Fruit fly (Drosophila melanogaster) whole organism, embryonic: ENCODE results near the gene CG5188.
A peak's percentile ranks its signal among the peaks of the same experiment; 100 is the strongest.

ENCODE experiments used
- BtbVII ChIP-seq: fragments of 200-800 bp; sonication (Bioruptor generic); optimal IDR thresholded peaks from 3 replicates; lab custom pipeline; 2017; ENCODE audit warnings: missing biosample characterization, mild to moderate bottlenecking, missing genetic modification characterization
- CG10147 ChIP-seq: fragments of 200-800 bp; sonication (Bioruptor generic); optimal IDR thresholded peaks from 2 replicates; lab custom pipeline; 2019; ENCODE audit warnings: missing biosample characterization, mild to moderate bottlenecking, missing genetic modification characterization, moderate library complexity
- CG1024 ChIP-seq: fragments of 200-800 bp; sonication (Bioruptor generic); IDR thresholded peaks from 2 replicates; pipeline ENCODE4 v1.3.6; 2022; ENCODE audit warnings: missing biosample characterization, missing genetic modification characterization
- CG11560 ChIP-seq: fragments of 200-800 bp; sonication (Bioruptor generic); IDR thresholded peaks from 3 replicates; pipeline ENCODE4 v1.3.6; 2022; ENCODE audit warnings: missing biosample characterization, missing genetic modification characterization
- CG12236 ChIP-seq: fragments of 200-800 bp; sonication (Bioruptor generic); optimal IDR thresholded peaks from 2 replicates; lab custom pipeline; 2016; ENCODE audit warnings: missing biosample characterization, missing genetic modification characterization
- CG12769 ChIP-seq: fragments of 200-800 bp; sonication (Bioruptor generic); optimal IDR thresholded peaks from 2 replicates; lab custom pipeline; 2019; ENCODE audit warnings: missing biosample characterization, mild to moderate bottlenecking, missing genetic modification characterization, moderate library complexity
- CG13287 ChIP-seq: fragments of 200-800 bp; sonication (Bioruptor generic); IDR thresholded peaks from 2 replicates; pipeline ENCODE4 v1.3.6; 2022; ENCODE audit warnings: missing biosample characterization, missing genetic modification characterization; ENCODE audit not compliant: partially characterized antibody
- CG14014 ChIP-seq: fragments of 200-800 bp; sonication (Bioruptor generic); IDR thresholded peaks from 2 replicates; pipeline ENCODE4 v1.3.6; 2022; ENCODE audit warnings: missing biosample characterization, missing genetic modification characterization
- CG16779 ChIP-seq: fragments of 200-800 bp; sonication (Bioruptor generic); IDR thresholded peaks from 2 replicates; pipeline ENCODE4 v1.3.6; 2022; ENCODE audit warnings: missing biosample characterization, missing genetic modification characterization
- CG17612 ChIP-seq: fragments of 200-800 bp; sonication (Bioruptor generic); IDR thresholded peaks from 2 replicates; pipeline ENCODE4 v1.3.6; 2022; ENCODE audit warnings: missing biosample characterization, missing genetic modification characterization
- CG17802 ChIP-seq: fragments of 200-800 bp; sonication (Bioruptor generic); optimal IDR thresholded peaks from 2 replicates; lab custom pipeline; 2018; ENCODE audit warnings: missing biosample characterization, mild to moderate bottlenecking, missing genetic modification characterization, moderate library complexity
- CG3065 ChIP-seq: fragments of 200-800 bp; sonication (Bioruptor generic); optimal IDR thresholded peaks from 2 replicates; lab custom pipeline; 2016; ENCODE audit warnings: missing biosample characterization, missing genetic modification characterization
- CG31224 ChIP-seq: fragments of 200-800 bp; sonication (Bioruptor generic); IDR thresholded peaks from 2 replicates; pipeline ENCODE4 v1.3.6; 2022; ENCODE audit warnings: missing biosample characterization, missing genetic modification characterization
- CG4328 ChIP-seq: fragments of 200-800 bp; sonication (Bioruptor generic); optimal IDR thresholded peaks from 3 replicates; lab custom pipeline; 2017; ENCODE audit warnings: missing biosample characterization, missing genetic modification reagents, missing genetic modification characterization
- CG5245 ChIP-seq: fragments of 200-800 bp; sonication (Bioruptor generic); optimal IDR thresholded peaks from 3 replicates; lab custom pipeline; 2016; ENCODE audit warnings: missing biosample characterization, missing genetic modification characterization
- CG5953 ChIP-seq: fragments of 200-800 bp; sonication (Bioruptor generic); IDR thresholded peaks from 2 replicates; pipeline ENCODE4 v1.3.6; 2022; ENCODE audit warnings: missing biosample characterization, missing genetic modification characterization
- CG6272 ChIP-seq: fragments of 200-800 bp; sonication (Bioruptor generic); IDR thresholded peaks from 2 replicates; pipeline ENCODE4 v1.3.6; 2022; ENCODE audit warnings: missing biosample characterization, missing genetic modification characterization
- CG7372 ChIP-seq: fragments of 200-800 bp; sonication (Bioruptor generic); IDR thresholded peaks from 2 replicates; pipeline ENCODE4 v1.3.6; 2022; ENCODE audit warnings: missing biosample characterization, missing genetic modification characterization
- CG8281 ChIP-seq: fragments of 200-800 bp; sonication (Bioruptor generic); optimal IDR thresholded peaks from 2 replicates; lab custom pipeline; 2018; ENCODE audit warnings: missing biosample characterization, mild to moderate bottlenecking, missing genetic modification characterization, moderate library complexity
- CG8478 ChIP-seq: fragments of >200 bp; optimal IDR thresholded peaks from 2 replicates; lab custom pipeline; 2018
- CG9609 ChIP-seq: fragments of 200-800 bp; sonication (Bioruptor generic); optimal IDR thresholded peaks from 3 replicates; lab custom pipeline; 2016; ENCODE audit warnings: missing biosample characterization, missing genetic modification characterization
- CG9876 ChIP-seq: fragments of 200-800 bp; sonication (Bioruptor generic); optimal IDR thresholded peaks from 2 replicates; lab custom pipeline; 2016; ENCODE audit warnings: missing biosample characterization, missing genetic modification characterization
- E2f2 ChIP-seq: fragments of 200-800 bp; sonication (Bioruptor generic); IDR thresholded peaks from 2 replicates; pipeline ENCODE4 v1.3.6; 2022; ENCODE audit warnings: missing biosample characterization, missing genetic modification characterization
- GATAe ChIP-seq: fragments of 200-800 bp; sonication (Bioruptor generic); conservative IDR thresholded peaks from 2 replicates; pipeline ENCODE4 v1.3.6; 2022; ENCODE audit warnings: missing biosample characterization, missing genetic modification characterization
- HHEX ChIP-seq: fragments of 200-800 bp; sonication (Bioruptor generic); optimal IDR thresholded peaks from 3 replicates; lab custom pipeline; 2017; ENCODE audit warnings: missing biosample characterization, mild to moderate bottlenecking, missing genetic modification characterization, missing genetic modification reagents
- Hmx ChIP-seq: fragments of 200-800 bp; sonication (Bioruptor generic); optimal IDR thresholded peaks from 2 replicates; lab custom pipeline; 2016; ENCODE audit warnings: missing biosample characterization, missing genetic modification characterization
- Kr ChIP-seq: fragments of 200-800 bp; sonication (Bioruptor generic); optimal IDR thresholded peaks from 2 replicates; lab custom pipeline; 2017; ENCODE audit warnings: missing biosample characterization, mild to moderate bottlenecking, missing genetic modification characterization
- Lim3 ChIP-seq: fragments of 200-800 bp; sonication (Bioruptor generic); IDR thresholded peaks from 2 replicates; pipeline ENCODE4 v1.3.6; 2022; ENCODE audit warnings: missing biosample characterization, missing genetic modification characterization
- Meics ChIP-seq: fragments of 200-800 bp; sonication (Bioruptor generic); optimal IDR thresholded peaks from 2 replicates; lab custom pipeline; 2017; ENCODE audit warnings: missing biosample characterization, mild to moderate bottlenecking, missing genetic modification characterization
- Nf-YA ChIP-seq: fragments of 200-800 bp; sonication (Bioruptor generic); IDR thresholded peaks from 2 replicates; pipeline ENCODE4 v1.3.6; 2022; ENCODE audit warnings: missing biosample characterization, missing genetic modification characterization
- NfI ChIP-seq: fragments of 200-800 bp; sonication (Bioruptor generic); optimal IDR thresholded peaks from 3 replicates; lab custom pipeline; 2018; ENCODE audit warnings: missing biosample characterization, mild to moderate bottlenecking, missing genetic modification characterization, moderate library complexity
- Opbp ChIP-seq: fragments of 200-800 bp; sonication (Bioruptor generic); IDR thresholded peaks from 3 replicates; pipeline ENCODE4 v1.3.6; 2022; ENCODE audit warnings: missing biosample characterization, missing genetic modification characterization; ENCODE audit not compliant: partially characterized antibody
- Taf1 ChIP-seq: fragments of 200-800 bp; sonication (Bioruptor generic); IDR thresholded peaks from 2 replicates; pipeline ENCODE4 v1.3.6; 2022; ENCODE audit warnings: missing biosample characterization, missing genetic modification characterization
- br ChIP-seq: fragments of >200 bp; optimal IDR thresholded peaks from 2 replicates; lab custom pipeline; 2017
- cato ChIP-seq: fragments of 200-800 bp; sonication (Bioruptor generic); optimal IDR thresholded peaks from 2 replicates; lab custom pipeline; 2016; ENCODE audit warnings: missing biosample characterization, missing genetic modification characterization, borderline replicate concordance
- crc ChIP-seq: fragments of 200-800 bp; sonication (Bioruptor generic); optimal IDR thresholded peaks from 2 replicates; lab custom pipeline; 2016; ENCODE audit warnings: missing biosample characterization, missing genetic modification characterization
- disco-r ChIP-seq: fragments of 200-800 bp; sonication (Bioruptor generic); optimal IDR thresholded peaks from 2 replicates; lab custom pipeline; 2016; ENCODE audit warnings: missing biosample characterization, missing genetic modification characterization
- gfzf ChIP-seq: fragments of 200-800 bp; sonication (Bioruptor generic); optimal IDR thresholded peaks from 2 replicates; lab custom pipeline; 2016; ENCODE audit warnings: missing biosample characterization, mild to moderate bottlenecking, missing genetic modification characterization, moderate library complexity
- gsb ChIP-seq: fragments of 200-800 bp; sonication (Bioruptor generic); IDR thresholded peaks from 2 replicates; pipeline ENCODE4 v1.3.6; 2022; ENCODE audit warnings: missing biosample characterization, missing genetic modification characterization
- her ChIP-seq: fragments of 200-800 bp; sonication (Bioruptor generic); optimal IDR thresholded peaks from 2 replicates; lab custom pipeline; 2016; ENCODE audit warnings: missing biosample characterization, missing genetic modification characterization
- jigr1 ChIP-seq: fragments of 200-800 bp; sonication (Bioruptor generic); IDR thresholded peaks from 3 replicates; pipeline ENCODE4 v1.3.6; 2022; ENCODE audit warnings: missing biosample characterization, missing genetic modification characterization
- ken ChIP-seq: fragments of 200-800 bp; sonication (Bioruptor generic); IDR thresholded peaks from 3 replicates; pipeline ENCODE4 v1.3.6; 2022; ENCODE audit warnings: missing biosample characterization, missing genetic modification characterization
- kni ChIP-seq: fragments of 200-800 bp; sonication (Bioruptor generic); optimal IDR thresholded peaks from 3 replicates; lab custom pipeline; 2017; ENCODE audit warnings: mild to moderate bottlenecking, missing biosample characterization, missing genetic modification reagents, missing genetic modification characterization
- onecut ChIP-seq: fragments of 200-800 bp; sonication (Bioruptor generic); IDR thresholded peaks from 2 replicates; pipeline ENCODE4 v1.3.6; 2022; ENCODE audit warnings: missing biosample characterization, missing genetic modification characterization
- org-1 ChIP-seq: fragments of 200-800 bp; sonication (Bioruptor generic); optimal IDR thresholded peaks from 2 replicates; lab custom pipeline; 2017; ENCODE audit warnings: missing biosample characterization, missing genetic modification characterization
- pnt ChIP-seq: fragments of 200-800 bp; sonication (Bioruptor generic); optimal IDR thresholded peaks from 3 replicates; lab custom pipeline; 2016; ENCODE audit warnings: missing biosample characterization, missing genetic modification characterization
- psq ChIP-seq: fragments of 200-800 bp; sonication (Bioruptor generic); optimal IDR thresholded peaks from 2 replicates; lab custom pipeline; 2017; ENCODE audit warnings: missing biosample characterization, missing genetic modification characterization
- pum ChIP-seq: fragments of 200-800 bp; sonication (Bioruptor generic); optimal IDR thresholded peaks from 2 replicates; lab custom pipeline; 2016; ENCODE audit warnings: missing biosample characterization, missing genetic modification characterization
- sc ChIP-seq, 3 experiments: fragments of >200 bp in 2 of 3; fragments of 200-800 bp in 1 of 3; sonication (Bioruptor generic) in 1 of 3; optimal IDR thresholded peaks; 2 replicates in 2 of 3; 3 replicates in 1 of 3; lab custom pipeline; 2017; ENCODE audit warnings: mild to moderate bottlenecking in 1 of 3, missing biosample characterization in 1 of 3, missing genetic modification characterization in 1 of 3, missing genetic modification reagents in 1 of 3
- sim ChIP-seq: fragments of 200-800 bp; sonication (Bioruptor generic); IDR thresholded peaks from 2 replicates; pipeline ENCODE4 v1.3.6; 2022; ENCODE audit warnings: missing biosample characterization, missing genetic modification characterization
- unpg ChIP-seq: fragments of 200-800 bp; sonication (Bioruptor generic); optimal IDR thresholded peaks from 3 replicates; lab custom pipeline; 2018; ENCODE audit warnings: missing biosample characterization, mild to moderate bottlenecking, missing genetic modification characterization, moderate library complexity

CG5188 gene

dm6 chr2L:10408122-10408576 is 20.5 kb upstream of the CG5188 start, which contains the start of the genes Ip259 and RpS27A (continued):
- TF ChIP-seq CG4328 (GFP tag; lab: Kevin White, UChicago): peak; percentile 73
- TF ChIP-seq NfI (GFP tag; lab: Kevin White, UChicago): peak; percentile 93
- TF ChIP-seq gsb: peak; percentile 40
- peak; percentile 61 for TF ChIP-seq BtbVII (GFP tag; lab: Kevin White, UChicago)
- peak; percentile 27 for TF ChIP-seq psq (GFP tag; lab: Kevin White, UChicago)
- TF ChIP-seq onecut (GFP tag; lab: Robert Waterston, UW): peak; percentile 75
- TF ChIP-seq CG1024 (GFP tag; lab: Robert Waterston, UW): peak; percentile 98
- TF ChIP-seq CG10147 (GFP tag; lab: Kevin White, UChicago): peak; percentile 66
- TF ChIP-seq disco-r (GFP tag; lab: Kevin White, UChicago): peak; percentile 43
- TF ChIP-seq Kr (GFP tag; lab: Kevin White, UChicago): no peak
- peak; percentile 91 for TF ChIP-seq Meics
- peak; percentile 27; the same call in 1 of the 2 replicates for TF ChIP-seq E2f2 (GFP tag; lab: Robert Waterston, UW)
- no peak; the same call in 1 of the 2 replicates for TF ChIP-seq CG13287 (GFP tag; lab: Robert Waterston, UW)
- peak; percentile 80 for TF ChIP-seq CG16779
- peak; percentile 61 for TF ChIP-seq CG3065
- peak; percentile 84 for TF ChIP-seq CG9876 (GFP tag; lab: Kevin White, UChicago)
- TF ChIP-seq CG12236 (GFP tag; lab: Kevin White, UChicago): peak; percentile 9
- peak; percentile 63; the same call in 1 of the 2 replicates for TF ChIP-seq CG7372 (GFP tag; lab: Robert Waterston, UW)
- peak; percentile 6 for TF ChIP-seq Hmx
- peak; percentile 76 for TF ChIP-seq unpg
- peak; percentile 65 for TF ChIP-seq her
- peak; percentile 30 for TF ChIP-seq pum (GFP tag; lab: Kevin White, UChicago)
- TF ChIP-seq GATAe: no peak
- TF ChIP-seq CG5245 (GFP tag; lab: Kevin White, UChicago): peak; percentile 7
- TF ChIP-seq CG14014 (GFP tag; lab: Robert Waterston, UW): peak; percentile 65; the same call in 1 of the 2 replicates
- no peak for TF ChIP-seq Lim3 (GFP tag; lab: Robert Waterston, UW)
- peak; percentile 65; the same call in 1 of the 2 replicates for TF ChIP-seq CG5953 (GFP tag; lab: Robert Waterston, UW)
- TF ChIP-seq CG8281: peak; percentile 47
- TF ChIP-seq sc (optimal IDR thresholded peaks at IDR 0.05; lab: Kevin White, UChicago): no peak
- peak; percentile 59 for TF ChIP-seq sc (GFP tag; optimal IDR thresholded peaks at IDR 0.05; lab: Kevin White, UChicago)
- TF ChIP-seq CG17612 (GFP tag; lab: Robert Waterston, UW): no peak
- TF ChIP-seq crc (GFP tag; lab: Kevin White, UChicago): peak; percentile 56
- TF ChIP-seq CG11560 (tag; lab: Robert Waterston, UW): no peak
- TF ChIP-seq kni (GFP tag; lab: Kevin White, UChicago): no peak
- peak; percentile 77 for TF ChIP-seq ken
- peak; percentile 82 for TF ChIP-seq HHEX
- no peak for TF ChIP-seq CG12769 (tag; lab: Kevin White, UChicago)
- TF ChIP-seq jigr1: no peak
- no peak for TF ChIP-seq CG8478 (lab: Kevin White, UChicago)
- peak; percentile 96 for TF ChIP-seq CG17802 (tag; lab: Kevin White, UChicago)
- TF ChIP-seq CG9609: peak; percentile 62
- TF ChIP-seq Taf1 (GFP tag; lab: Robert Waterston, UW): no peak
- TF ChIP-seq Nf-YA (GFP tag; lab: Robert Waterston, UW): peak; percentile 67
- peak; percentile 61; the same call in 1 of the 2 replicates for TF ChIP-seq CG6272 (GFP tag; lab: Robert Waterston, UW)
- peak; percentile 2 for TF ChIP-seq gfzf (GFP tag; lab: Kevin White, UChicago)
- no peak for TF ChIP-seq pnt (GFP tag; lab: Kevin White, UChicago)
- TF ChIP-seq Opbp (GFP tag; lab: Robert Waterston, UW): no peak; the same call in 2 of the 3 replicates
- no peak for TF ChIP-seq br (lab: Kevin White, UChicago)
- peak; percentile 40 for TF ChIP-seq org-1 (GFP tag; lab: Kevin White, UChicago)
- TF ChIP-seq CG31224 (GFP tag; lab: Robert Waterston, UW): peak; percentile 62
- peak; percentile 64; the same call in 1 of the 2 replicates for TF ChIP-seq sim (GFP tag; lab: Robert Waterston, UW)
- peak; percentile 36 for TF ChIP-seq cato
